Fruit fly (Drosophila melanogaster) whole organism, embryonic: ENCODE measurements around the gene Xe7.

Experiments used
- Aef1 ChIP-seq: fragments of 200-800 bp; sonication (Bioruptor generic); IDR thresholded peaks from 3 replicates; pipeline ENCODE4 v1.3.6; 2022; ENCODE audit warnings: missing biosample characterization, missing genetic modification characterization
- Atf3 ChIP-seq: fragments of 200-800 bp; sonication (Bioruptor generic); optimal IDR thresholded peaks from 3 replicates; lab custom pipeline; 2016; ENCODE audit warnings: missing biosample characterization, missing genetic modification characterization
- Atf6 ChIP-seq: fragments of 200-800 bp; sonication (Bioruptor generic); IDR thresholded peaks from 2 replicates; pipeline ENCODE4 v1.3.6; 2022; ENCODE audit warnings: missing biosample characterization, missing genetic modification characterization
- B-H2 ChIP-seq: fragments of 200-800 bp; sonication (Bioruptor generic); optimal IDR thresholded peaks from 2 replicates; lab custom pipeline; 2018; ENCODE audit warnings: missing biosample characterization, mild to moderate bottlenecking, missing genetic modification characterization
- CG11398 ChIP-seq: fragments of 200-800 bp; sonication (Bioruptor generic); optimal IDR thresholded peaks from 2 replicates; lab custom pipeline; 2016; ENCODE audit warnings: missing biosample characterization, missing genetic modification characterization
- CG12744 ChIP-seq: fragments of 200-800 bp; sonication (Bioruptor generic); optimal IDR thresholded peaks from 2 replicates; lab custom pipeline; 2016; ENCODE audit warnings: missing biosample characterization, missing genetic modification characterization
- CG13424 ChIP-seq: fragments of 200-800 bp; sonication (Bioruptor generic); optimal IDR thresholded peaks from 2 replicates; lab custom pipeline; 2019; ENCODE audit warnings: missing biosample characterization, mild to moderate bottlenecking, missing genetic modification characterization, moderate library complexity
- CG14014 ChIP-seq: fragments of 200-800 bp; sonication (Bioruptor generic); IDR thresholded peaks from 2 replicates; pipeline ENCODE4 v1.3.6; 2022; ENCODE audit warnings: missing biosample characterization, missing genetic modification characterization
- CG18764 ChIP-seq: fragments of 200-800 bp; sonication (Bioruptor generic); optimal IDR thresholded peaks from 3 replicates; lab custom pipeline; 2016; ENCODE audit warnings: missing biosample characterization, missing genetic modification characterization
- CG2889 ChIP-seq: fragments of 200-800 bp; sonication (Bioruptor generic); IDR thresholded peaks from 3 replicates; pipeline ENCODE4 v1.3.6; 2022; ENCODE audit warnings: missing biosample characterization, missing genetic modification characterization
- CG3065 ChIP-seq: fragments of 200-800 bp; sonication (Bioruptor generic); optimal IDR thresholded peaks from 2 replicates; lab custom pipeline; 2016; ENCODE audit warnings: missing biosample characterization, missing genetic modification characterization
- CG31441 ChIP-seq: fragments of 200-800 bp; sonication (Bioruptor generic); IDR thresholded peaks from 2 replicates; pipeline ENCODE4 v1.3.6; 2022; ENCODE audit warnings: missing biosample characterization, missing genetic modification characterization
- CG3163 ChIP-seq: fragments of 200-800 bp; sonication (Bioruptor generic); optimal IDR thresholded peaks from 3 replicates; lab custom pipeline; 2016; ENCODE audit warnings: missing biosample characterization, missing genetic modification characterization
- CG33557 ChIP-seq: fragments of 200-800 bp; sonication (Bioruptor generic); optimal IDR thresholded peaks from 2 replicates; lab custom pipeline; 2019; ENCODE audit warnings: missing biosample characterization, mild to moderate bottlenecking, missing genetic modification characterization, moderate library complexity
- CG34422 ChIP-seq: fragments of 200-800 bp; sonication (Bioruptor generic); IDR thresholded peaks from 3 replicates; pipeline ENCODE4 v1.3.6; 2022; ENCODE audit warnings: missing biosample characterization, missing genetic modification characterization
- CG42726 ChIP-seq: fragments of 200-800 bp; sonication (Bioruptor generic); IDR thresholded peaks from 2 replicates; pipeline ENCODE4 v1.3.6; 2022; ENCODE audit warnings: missing biosample characterization, missing genetic modification characterization; ENCODE audit not compliant: partially characterized antibody
- CG4360 ChIP-seq: fragments of 200-800 bp; sonication (Bioruptor generic); IDR thresholded peaks from 2 replicates; pipeline ENCODE4 v1.3.6; 2022; ENCODE audit warnings: missing biosample characterization, missing genetic modification characterization
- CG5180 ChIP-seq: fragments of 200-800 bp; sonication (Bioruptor generic); optimal IDR thresholded peaks from 3 replicates; lab custom pipeline; 2017; ENCODE audit warnings: missing biosample characterization, missing genetic modification characterization, mild to moderate bottlenecking, moderate library complexity, missing genetic modification reagents
- CG6272 ChIP-seq: fragments of 200-800 bp; sonication (Bioruptor generic); IDR thresholded peaks from 2 replicates; pipeline ENCODE4 v1.3.6; 2022; ENCODE audit warnings: missing biosample characterization, missing genetic modification characterization
- CG7928 ChIP-seq: fragments of 200-800 bp; sonication (Bioruptor generic); optimal IDR thresholded peaks from 2 replicates; lab custom pipeline; 2017; ENCODE audit warnings: missing biosample characterization, mild to moderate bottlenecking, missing genetic modification characterization
- CG8290 ChIP-seq, 3 experiments: fragments of 200-800 bp; sonication (Bioruptor generic); optimal IDR thresholded peaks; 2 replicates each; lab custom pipeline; 2016 to 2019; ENCODE audit warnings: missing biosample characterization in 3 of 3, missing genetic modification characterization in 3 of 3, mild to moderate bottlenecking in 2 of 3, moderate library complexity in 1 of 3
- Doc2 ChIP-seq: fragments of 200-800 bp; sonication (Bioruptor generic); IDR thresholded peaks from 2 replicates; pipeline ENCODE4 v1.3.6; 2022; ENCODE audit warnings: missing biosample characterization, missing genetic modification characterization
- HHEX ChIP-seq: fragments of 200-800 bp; sonication (Bioruptor generic); optimal IDR thresholded peaks from 3 replicates; lab custom pipeline; 2017; ENCODE audit warnings: missing biosample characterization, mild to moderate bottlenecking, missing genetic modification characterization, missing genetic modification reagents
- Hsf ChIP-seq: fragments of 200-800 bp; sonication (Bioruptor generic); optimal IDR thresholded peaks from 3 replicates; lab custom pipeline; 2016; ENCODE audit warnings: missing biosample characterization, missing genetic modification characterization
- Nf-YC ChIP-seq: fragments of 200-800 bp; optimal IDR thresholded peaks from 3 replicates; lab custom pipeline; 2019; ENCODE audit warnings: missing biosample characterization, mild to moderate bottlenecking, missing genetic modification characterization, moderate library complexity
- Opbp ChIP-seq: fragments of 200-800 bp; sonication (Bioruptor generic); IDR thresholded peaks from 3 replicates; pipeline ENCODE4 v1.3.6; 2022; ENCODE audit warnings: missing biosample characterization, missing genetic modification characterization; ENCODE audit not compliant: partially characterized antibody
- Six4 ChIP-seq: fragments of 200-800 bp; sonication (Bioruptor generic); optimal IDR thresholded peaks from 2 replicates; lab custom pipeline; 2016; ENCODE audit warnings: missing biosample characterization, missing genetic modification characterization
- Trl ChIP-seq, 3 experiments: fragments of >200 bp in 2 of 3; fragments of 200-800 bp in 1 of 3; sonication (Bioruptor generic) in 1 of 3; optimal IDR thresholded peaks; 2 replicates in 1 of 3; 3 replicates in 2 of 3; lab custom pipeline; 2016 to 2017; ENCODE audit warnings: missing biosample characterization in 1 of 3, missing genetic modification characterization in 1 of 3
- Vsx1 ChIP-seq: fragments of 200-800 bp; sonication (Bioruptor generic); optimal IDR thresholded peaks from 2 replicates; lab custom pipeline; 2017; ENCODE audit warnings: missing biosample characterization, mild to moderate bottlenecking, missing genetic modification characterization, missing genetic modification reagents
- ac ChIP-seq: fragments of 200-800 bp; sonication (Bioruptor generic); optimal IDR thresholded peaks from 3 replicates; lab custom pipeline; 2017; ENCODE audit warnings: missing biosample characterization, mild to moderate bottlenecking, missing genetic modification characterization
- ato ChIP-seq: fragments of 200-800 bp; sonication (Bioruptor generic); IDR thresholded peaks from 2 replicates; pipeline ENCODE4 v1.3.6; 2022; ENCODE audit warnings: missing biosample characterization, missing genetic modification characterization; ENCODE audit not compliant: partially characterized antibody
- caup ChIP-seq: fragments of 200-800 bp; sonication (Bioruptor generic); optimal IDR thresholded peaks from 3 replicates; lab custom pipeline; 2017; ENCODE audit warnings: missing biosample characterization, mild to moderate bottlenecking, missing genetic modification characterization, moderate library complexity; ENCODE audit not compliant: severe bottlenecking
- corto ChIP-seq: fragments of 200-800 bp; sonication (Bioruptor generic); optimal IDR thresholded peaks from 2 replicates; lab custom pipeline; 2016; ENCODE audit warnings: missing biosample characterization, mild to moderate bottlenecking, missing genetic modification characterization, moderate library complexity
- ems ChIP-seq: fragments of 200-800 bp; sonication (Bioruptor generic); optimal IDR thresholded peaks from 3 replicates; lab custom pipeline; 2016; ENCODE audit warnings: missing biosample characterization, missing genetic modification characterization
- gce ChIP-seq: fragments of 200-800 bp; sonication (Bioruptor generic); IDR thresholded peaks from 3 replicates; pipeline ENCODE4 v1.3.6; 2022; ENCODE audit warnings: missing biosample characterization, missing genetic modification characterization
- gem ChIP-seq: fragments of 200-800 bp; sonication (Bioruptor generic); optimal IDR thresholded peaks from 2 replicates; lab custom pipeline; 2019; ENCODE audit warnings: missing biosample characterization, mild to moderate bottlenecking, missing genetic modification characterization, moderate library complexity
- ham ChIP-seq: fragments of 200-800 bp; sonication (Bioruptor generic); IDR thresholded peaks from 2 replicates; pipeline ENCODE4 v1.3.6; 2022; ENCODE audit warnings: missing biosample characterization, missing genetic modification characterization
- kay ChIP-seq: fragments of 200-800 bp; sonication (Bioruptor generic); optimal IDR thresholded peaks from 2 replicates; lab custom pipeline; 2016; ENCODE audit warnings: missing biosample characterization, missing genetic modification characterization
- lola ChIP-seq, 3 experiments: fragments of >200 bp in 2 of 3; fragments of 200-800 bp in 1 of 3; sonication (Bioruptor generic) in 1 of 3; optimal IDR thresholded peaks; 2 replicates each; lab custom pipeline; 2017 to 2019; ENCODE audit warnings: missing biosample characterization in 3 of 3, missing genetic modification characterization in 3 of 3, mild to moderate bottlenecking in 1 of 3, moderate library complexity in 1 of 3
- luna ChIP-seq: fragments of 200-800 bp; sonication (Bioruptor generic); optimal IDR thresholded peaks from 2 replicates; lab custom pipeline; 2016; ENCODE audit warnings: missing biosample characterization, missing genetic modification characterization
- pfk ChIP-seq: fragments of 200-800 bp; sonication (Bioruptor generic); optimal IDR thresholded peaks from 2 replicates; lab custom pipeline; 2018; ENCODE audit warnings: missing biosample characterization, mild to moderate bottlenecking, missing genetic modification characterization, moderate library complexity
- run ChIP-seq: fragments of 200-800 bp; sonication (Bioruptor generic); optimal IDR thresholded peaks from 3 replicates; lab custom pipeline; 2018; ENCODE audit warnings: missing biosample characterization, mild to moderate bottlenecking, missing genetic modification characterization
- salm ChIP-seq: fragments of 200-800 bp; sonication (Bioruptor generic); optimal IDR thresholded peaks from 2 replicates; lab custom pipeline; 2018; ENCODE audit warnings: missing biosample characterization, mild to moderate bottlenecking, missing genetic modification characterization
- scrt ChIP-seq: fragments of 200-800 bp; sonication (Bioruptor generic); optimal IDR thresholded peaks from 2 replicates; lab custom pipeline; 2018; ENCODE audit warnings: missing biosample characterization, mild to moderate bottlenecking, missing genetic modification characterization, moderate library complexity
- so ChIP-seq: fragments of 200-800 bp; sonication (Bioruptor generic); IDR thresholded peaks from 3 replicates; pipeline ENCODE4 v1.3.6; 2022; ENCODE audit warnings: missing biosample characterization, missing genetic modification characterization
- tin ChIP-seq: fragments of 200-800 bp; sonication (Bioruptor generic); optimal IDR thresholded peaks from 3 replicates; lab custom pipeline; 2016; ENCODE audit warnings: missing biosample characterization, missing genetic modification characterization
- tup ChIP-seq: fragments of 200-800 bp; sonication (Bioruptor generic); optimal IDR thresholded peaks from 2 replicates; lab custom pipeline; 2016; ENCODE audit warnings: missing biosample characterization, mild to moderate bottlenecking, missing genetic modification characterization, moderate library complexity
- yki ChIP-seq: fragments of >200 bp; optimal IDR thresholded peaks from 3 replicates; lab custom pipeline; 2018
- z ChIP-seq: fragments of 200-800 bp; sonication (Bioruptor generic); IDR thresholded peaks from 3 replicates; pipeline ENCODE4 v1.3.6; 2022; ENCODE audit warnings: missing biosample characterization, missing genetic modification characterization

Gene Xe7

dm6 chr3R:5672658-5673217 is 3.6 kb upstream of the Xe7 start (continued):
- TF ChIP-seq CG13424 (tag; lab: Kevin White, UChicago) (peak; percentile 70), run (tag; lab: Kevin White, UChicago) (peak; percentile 75), CG4360 (GFP tag; lab: Robert Waterston, UW) (peak; percentile 90), lola (GFP tag; optimal IDR thresholded peaks at IDR 0.05; lab: Kevin White, UChicago) (peak in 1 of 3 experiments; percentile 44), Atf3 (peak; percentile 54), CG33557 (peak; percentile 89), Opbp (GFP tag; lab: Robert Waterston, UW) (no peak), CG31441 (GFP tag; lab: Robert Waterston, UW) (peak; percentile 64; the same call in 1 of the 2 replicates), CG34422 (GFP tag; lab: Robert Waterston, UW) (peak; percentile 80; the same call in 1 of the 3 replicates), salm (tag; lab: Kevin White, UChicago) (peak; percentile 89), CG7928 (GFP tag; lab: Kevin White, UChicago) (peak; percentile 25), luna (GFP tag; lab: Kevin White, UChicago) (peak; percentile 0), CG6272 (GFP tag; lab: Robert Waterston, UW) (no peak), Six4 (GFP tag; lab: Kevin White, UChicago) (peak; percentile 57), CG5180 (peak; percentile 83), CG18764 (peak; percentile 74), CG11398 (GFP tag; lab: Kevin White, UChicago) (peak; percentile 86), CG8290 (GFP tag; optimal IDR thresholded peaks at IDR 0.05; lab: Kevin White, UChicago) (peak; percentile 74), CG8290 (tag; optimal IDR thresholded peaks at IDR 0.05; lab: Kevin White, UChicago) (peak; percentile 87 to 92), corto (GFP tag; lab: Kevin White, UChicago) (peak; percentile 31), so (GFP tag; lab: Robert Waterston, UW) (peak; percentile 68; the same call in 1 of the 3 replicates), gem (tag; lab: Kevin White, UChicago) (peak; percentile 73), caup (peak; percentile 90), pfk (peak; percentile 79), gce (GFP tag; lab: Robert Waterston, UW) (peak; percentile 74; the same call in 2 of the 3 replicates), kay (GFP tag; lab: Kevin White, UChicago) (peak; percentile 52), CG3163 (GFP tag; lab: Kevin White, UChicago) (peak; percentile 44), ac (peak; percentile 84), Trl (optimal IDR thresholded peaks at IDR 0.05; lab: Kevin White, UChicago) (peak in 1 of 2 experiments; percentile 62), Trl (GFP tag; optimal IDR thresholded peaks at IDR 0.05; lab: Kevin White, UChicago) (peak; percentile 74), Atf6 (GFP tag; lab: Robert Waterston, UW) (peak; percentile 62), ham (GFP tag; lab: Robert Waterston, UW) (no peak), HHEX (GFP tag; lab: Kevin White, UChicago) (peak; percentile 89), CG42726 (GFP tag; lab: Robert Waterston, UW) (no peak), scrt (GFP tag; lab: Kevin White, UChicago) (no peak), CG14014 (GFP tag; lab: Robert Waterston, UW) (peak; percentile 61; the same call in 1 of the 2 replicates), CG3065 (GFP tag; lab: Kevin White, UChicago) (peak; percentile 55), z (GFP tag; lab: Robert Waterston, UW) (0 out of 3 replicates have a peak, but pooled peaks have one; percentile 42), B-H2 (peak; percentile 80), tin (GFP tag; lab: Kevin White, UChicago) (peak; percentile 34), ato (GFP tag; lab: Robert Waterston, UW) (no peak), CG2889 (GFP tag; lab: Robert Waterston, UW) (no peak), Hsf (peak; percentile 47), Doc2 (GFP tag; lab: Robert Waterston, UW) (no peak), Aef1 (GFP tag; lab: Robert Waterston, UW) (peak; percentile 39; the same call in 1 of the 3 replicates), CG12744 (no peak), yki (lab: Kevin White, UChicago) (no peak), Nf-YC (no peak), tup (peak; percentile 48), Vsx1 (GFP tag; lab: Kevin White, UChicago) (peak; percentile 88), ems (peak; percentile 56)
